Worm (Caenorhabditis elegans) whole organism, young adult: ENCODE results near the gene acdh-12.

ENCODE experiments used
- B0019.2 ChIP-seq: fragments of 200-800 bp; sonication (Bioruptor generic); conservative IDR thresholded peaks from 2 replicates; pipeline ENCODE4 v1.3.6; 2022; ENCODE audit warnings: missing genetic modification reagents, missing genetic modification characterization, missing compliant biosample characterization
- B0035.1 ChIP-seq: sonication (generic microtip); optimal IDR thresholded peaks from 2 replicates; lab custom pipeline; 2016; ENCODE audit warnings: missing genetic modification characterization, mild to moderate bottlenecking, missing compliant biosample characterization, missing genotype, missing genetic modification reagents
- F22D6.2 ChIP-seq: sonication (generic microtip); optimal IDR thresholded peaks from 2 replicates; lab custom pipeline; 2016; ENCODE audit warnings: mild to moderate bottlenecking, missing genetic modification characterization, missing compliant biosample characterization
- F23B12.7 ChIP-seq: sonication (generic microtip); optimal IDR thresholded peaks from 2 replicates; lab custom pipeline; 2017; ENCODE audit warnings: missing genetic modification characterization, mild to moderate bottlenecking, missing compliant biosample characterization, antibody characterized with exemption, moderate library complexity; ENCODE audit not compliant: insufficient read depth
- F55B11.4 ChIP-seq: sonication (generic microtip); optimal IDR thresholded peaks from 2 replicates; lab custom pipeline; 2016; ENCODE audit warnings: missing compliant biosample characterization, missing genetic modification characterization, borderline replicate concordance; ENCODE audit not compliant: insufficient read depth
- F57A8.1 ChIP-seq: fragments of 200-800 bp; sonication (Bioruptor generic); optimal IDR thresholded peaks from 2 replicates; lab custom pipeline; 2018; ENCODE audit warnings: mild to moderate bottlenecking, missing genetic modification characterization, moderate library complexity, missing compliant biosample characterization
- F57C9.4 ChIP-seq: sonication (generic microtip); optimal IDR thresholded peaks from 2 replicates; lab custom pipeline; 2017; ENCODE audit warnings: mild to moderate bottlenecking, missing genetic modification characterization, missing compliant biosample characterization
- ama-1 ChIP-seq, 3 experiments: fragments of 150-350 bp in 1 of 3; sonication (generic microtip) in 2 of 3; optimal IDR thresholded peaks; 2 replicates each; lab custom pipeline; 2014 to 2018; ENCODE audit warnings: missing biosample characterization in 2 of 3, missing genetic modification characterization in 2 of 3, missing genetic modification reagents in 2 of 3
- aptf-2 ChIP-seq: fragments of 200-800 bp; sonication (Bioruptor generic); conservative IDR thresholded peaks from 2 replicates; pipeline ENCODE4 v1.3.6; 2022; ENCODE audit warnings: missing genetic modification reagents, missing genetic modification characterization, missing compliant biosample characterization
- atf-7 ChIP-seq: sonication (generic microtip); optimal IDR thresholded peaks from 2 replicates; lab custom pipeline; 2017; ENCODE audit warnings: mild to moderate bottlenecking, missing genetic modification characterization, missing compliant biosample characterization
- bed-1 ChIP-seq: fragments of 200-800 bp; sonication (Bioruptor generic); IDR thresholded peaks from 2 replicates; pipeline ENCODE4 v1.3.6; 2022; ENCODE audit warnings: missing genetic modification reagents, missing genetic modification characterization, missing compliant biosample characterization
- chd-7 ChIP-seq: sonication (generic microtip); optimal IDR thresholded peaks from 2 replicates; lab custom pipeline; 2016; ENCODE audit warnings: mild to moderate bottlenecking, missing genetic modification characterization, moderate library complexity, missing compliant biosample characterization
- die-1 ChIP-seq: sonication (generic microtip); optimal IDR thresholded peaks from 2 replicates; lab custom pipeline; 2016; ENCODE audit warnings: missing genotype, mild to moderate bottlenecking, missing genetic modification characterization, missing compliant biosample characterization
- dox-1 ChIP-seq: fragments of 200-800 bp; sonication (Bioruptor generic); IDR thresholded peaks from 2 replicates; pipeline ENCODE4 v1.3.6; 2022; ENCODE audit warnings: missing genetic modification reagents, missing genetic modification characterization, missing compliant biosample characterization
- egrh-3 ChIP-seq: fragments of 200-800 bp; sonication (Bioruptor generic); IDR thresholded peaks from 2 replicates; pipeline ENCODE4 v1.3.6; 2022; ENCODE audit warnings: missing genetic modification reagents, missing genetic modification characterization, missing compliant biosample characterization
- fkh-3 ChIP-seq: sonication (generic microtip); optimal IDR thresholded peaks from 2 replicates; lab custom pipeline; 2016; ENCODE audit warnings: mild to moderate bottlenecking, missing genetic modification characterization, missing compliant biosample characterization
- gei-17 ChIP-seq: fragments of 200-800 bp; sonication (Bioruptor generic); optimal IDR thresholded peaks from 2 replicates; lab custom pipeline; 2018; ENCODE audit warnings: mild to moderate bottlenecking, missing genetic modification characterization, missing compliant biosample characterization
- hlh-26 ChIP-seq: fragments of 200-800 bp; sonication (Bioruptor generic); conservative IDR thresholded peaks from 2 replicates; pipeline ENCODE4 v1.3.6; 2022; ENCODE audit warnings: missing genetic modification reagents, missing genetic modification characterization, missing compliant biosample characterization
- hmg-20 ChIP-seq: fragments of 200-800 bp; sonication (Bioruptor generic); IDR thresholded peaks from 2 replicates; pipeline ENCODE4 v1.3.6; 2022; ENCODE audit warnings: missing genetic modification reagents, missing genetic modification characterization, missing compliant biosample characterization
- lin-26 ChIP-seq: fragments of 200-800 bp; sonication (Bioruptor generic); IDR thresholded peaks from 2 replicates; pipeline ENCODE4 v1.3.6; 2022; ENCODE audit warnings: missing genetic modification reagents, missing genetic modification characterization, missing compliant biosample characterization
- lir-1 ChIP-seq: fragments of 200-800 bp; sonication (Bioruptor generic); conservative IDR thresholded peaks from 2 replicates; pipeline ENCODE4 v1.3.6; 2022; ENCODE audit warnings: missing genetic modification reagents, missing genetic modification characterization, missing compliant biosample characterization
- lsy-27 ChIP-seq: sonication (generic microtip); optimal IDR thresholded peaks from 2 replicates; lab custom pipeline; 2017; ENCODE audit warnings: missing genetic modification characterization, mild to moderate bottlenecking, missing compliant biosample characterization, antibody characterized with exemption, missing genotype, borderline replicate concordance; ENCODE audit not compliant: insufficient read depth
- madf-10 ChIP-seq: sonication (generic microtip); optimal IDR thresholded peaks from 2 replicates; lab custom pipeline; 2016; ENCODE audit warnings: mild to moderate bottlenecking, missing genetic modification characterization, missing compliant biosample characterization
- madf-3 ChIP-seq: fragments of 200-800 bp; sonication (Bioruptor generic); IDR thresholded peaks from 2 replicates; pipeline ENCODE4 v1.3.6; 2022; ENCODE audit warnings: missing genetic modification reagents, missing genetic modification characterization, missing compliant biosample characterization
- madf-6 ChIP-seq: fragments of 200-800 bp; sonication (Bioruptor generic); IDR thresholded peaks from 2 replicates; pipeline ENCODE4 v1.3.6; 2022; ENCODE audit warnings: missing genetic modification reagents, missing genetic modification characterization, missing compliant biosample characterization
- madf-8 ChIP-seq: fragments of 200-800 bp; sonication (Bioruptor generic); conservative IDR thresholded peaks from 2 replicates; pipeline ENCODE4 v1.3.6; 2022; ENCODE audit warnings: missing genetic modification reagents, missing genetic modification characterization, missing compliant biosample characterization
- mxl-1 ChIP-seq: sonication (generic microtip); optimal IDR thresholded peaks from 2 replicates; lab custom pipeline; 2016; ENCODE audit warnings: missing genetic modification characterization, missing compliant biosample characterization
- nfya-1 ChIP-seq: sonication (generic microtip); optimal IDR thresholded peaks from 2 replicates; lab custom pipeline; 2017; ENCODE audit warnings: antibody characterized with exemption, missing compliant biosample characterization, missing genetic modification characterization, borderline replicate concordance; ENCODE audit not compliant: insufficient read depth
- nfya-2 ChIP-seq: fragments of 200-800 bp; sonication (Bioruptor generic); IDR thresholded peaks from 2 replicates; pipeline ENCODE4 v1.3.6; 2022; ENCODE audit warnings: missing genetic modification reagents, missing genetic modification characterization, missing compliant biosample characterization
- nhr-179 ChIP-seq: sonication (generic microtip); optimal IDR thresholded peaks from 2 replicates; lab custom pipeline; 2016; ENCODE audit warnings: mild to moderate bottlenecking, missing genetic modification characterization, missing compliant biosample characterization
- nhr-27 ChIP-seq: fragments of 200-800 bp; sonication (Bioruptor generic); optimal IDR thresholded peaks from 2 replicates; lab custom pipeline; 2018; ENCODE audit warnings: mild to moderate bottlenecking, missing genetic modification characterization, moderate library complexity, missing compliant biosample characterization
- rpc-1 ChIP-seq, 2 experiments: fragments of 150-350 bp in 1 of 2; sonication (generic microtip) in 1 of 2; optimal IDR thresholded peaks; 2 replicates each; lab custom pipeline; 2014 to 2018; ENCODE audit warnings: missing biosample characterization in 1 of 2, missing genetic modification characterization in 1 of 2, missing genetic modification reagents in 1 of 2, missing genotype in 1 of 2
- sdz-38 ChIP-seq: sonication (generic microtip); optimal IDR thresholded peaks from 2 replicates; lab custom pipeline; 2016; ENCODE audit warnings: missing genotype, missing genetic modification characterization, missing compliant biosample characterization
- snpc-3.4 ChIP-seq: sonication (generic microtip); optimal IDR thresholded peaks from 2 replicates; lab custom pipeline; 2017; ENCODE audit warnings: missing genetic modification characterization, mild to moderate bottlenecking, missing compliant biosample characterization, antibody characterized with exemption, moderate library complexity, missing genotype, missing genetic modification reagents
- tlf-1 ChIP-seq: fragments of 200-800 bp; sonication (Bioruptor generic); optimal IDR thresholded peaks from 2 replicates; lab custom pipeline; 2018; ENCODE audit warnings: mild to moderate bottlenecking, missing genetic modification characterization, missing compliant biosample characterization
- xnd-1 ChIP-seq: sonication (generic microtip); optimal IDR thresholded peaks from 2 replicates; lab custom pipeline; 2016; ENCODE audit warnings: missing genotype, missing genetic modification reagents, missing genetic modification characterization, missing compliant biosample characterization
- ztf-22 ChIP-seq: fragments of 200-800 bp; sonication (Bioruptor generic); optimal IDR thresholded peaks from 2 replicates; lab custom pipeline; 2018; ENCODE audit warnings: mild to moderate bottlenecking, missing genetic modification characterization, moderate library complexity, missing compliant biosample characterization
- ztf-25 ChIP-seq: fragments of 200-800 bp; sonication (Bioruptor generic); IDR thresholded peaks from 2 replicates; pipeline ENCODE4 v1.3.6; 2022; ENCODE audit warnings: missing genetic modification reagents, missing genetic modification characterization, missing compliant biosample characterization
- ztf-6 ChIP-seq: fragments of 200-800 bp; sonication (Bioruptor generic); IDR thresholded peaks from 2 replicates; pipeline ENCODE4 v1.3.6; 2022; ENCODE audit warnings: missing genetic modification reagents, missing genetic modification characterization, missing compliant biosample characterization

acdh-12 gene

ce11 chrII:7151969-7152631, 43.3 kb downstream of the acdh-12 start, which contains the start of gene fust-1 (continued):
- peak; percentile 88 for TF ChIP-seq lir-1 (GFP tag; lab: Robert Waterston, UW)
- peak; percentile 69 for TF ChIP-seq B0019.2
- no peak for TF ChIP-seq F57A8.1
- peak; percentile 82 for TF ChIP-seq xnd-1 (tag; lab: Kevin White, UChicago)
- TF ChIP-seq ztf-6 (GFP tag; lab: Robert Waterston, UW) = peak; percentile 77; the same call in 1 of the 2 replicates
- TF ChIP-seq F23B12.7 (tag; lab: Kevin White, UChicago) = peak; percentile 87
- no peak for TF ChIP-seq nhr-27 (tag; lab: Kevin White, UChicago)
- no peak for TF ChIP-seq fkh-3 (tag; lab: Kevin White, UChicago)
- no peak for TF ChIP-seq lsy-27 (tag; lab: Kevin White, UChicago)
- no peak for TF ChIP-seq ama-1 (optimal IDR thresholded peaks at IDR 0.05; lab: Kevin White, UChicago)
- peak in 1 of 2 experiments; percentile 15 for TF ChIP-seq ama-1 (GFP tag; optimal IDR thresholded peaks at IDR 0.05; lab: Kevin White, UChicago)
- no peak for TF ChIP-seq sdz-38 (tag; lab: Kevin White, UChicago)
- peak; percentile 95 for TF ChIP-seq madf-3 (GFP tag; lab: Robert Waterston, UW)
- peak; percentile 92 for TF ChIP-seq hmg-20
- peak; percentile 95 for TF ChIP-seq snpc-3.4
- TF ChIP-seq nhr-179 (tag; lab: Kevin White, UChicago) = no peak
- peak; percentile 73 for TF ChIP-seq ztf-22 (GFP tag; lab: Kevin White, UChicago)
- no peak for TF ChIP-seq ztf-25
- peak; percentile 80 for TF ChIP-seq chd-7 (tag; lab: Kevin White, UChicago)
- TF ChIP-seq nfya-1 (tag; lab: Kevin White, UChicago) = no peak
- TF ChIP-seq rpc-1 (optimal IDR thresholded peaks at IDR 0.05; lab: Kevin White, UChicago) = no peak
- TF ChIP-seq rpc-1 (tag; optimal IDR thresholded peaks at IDR 0.05; lab: Kevin White, UChicago) = no peak
- no peak for TF ChIP-seq bed-1 (GFP tag; lab: Robert Waterston, UW)
- TF ChIP-seq tlf-1 = peak; percentile 95
- peak; percentile 14 for TF ChIP-seq die-1 (tag; lab: Kevin White, UChicago)
- TF ChIP-seq F22D6.2 = peak; percentile 77
- peak; percentile 84 for TF ChIP-seq atf-7 (tag; lab: Kevin White, UChicago)
- no peak for TF ChIP-seq mxl-1 (tag; lab: Kevin White, UChicago)
- TF ChIP-seq aptf-2 (GFP tag; lab: Robert Waterston, UW) = no peak
- peak; percentile 98 for TF ChIP-seq dox-1 (GFP tag; lab: Robert Waterston, UW)
- TF ChIP-seq F57C9.4 (tag; lab: Kevin White, UChicago) = no peak
- TF ChIP-seq nfya-2 (GFP tag; lab: Robert Waterston, UW) = no peak
- TF ChIP-seq madf-10 (tag; lab: Kevin White, UChicago) = peak; percentile 54
- TF ChIP-seq F55B11.4 = no peak
- no peak; the same call in 1 of the 2 replicates for TF ChIP-seq egrh-3 (GFP tag; lab: Robert Waterston, UW)
- TF ChIP-seq hlh-26 = no peak
- peak; percentile 95 for TF ChIP-seq madf-6
- TF ChIP-seq gei-17 (GFP tag; lab: Kevin White, UChicago) = peak; percentile 79
- TF ChIP-seq lin-26 (GFP tag; lab: Robert Waterston, UW) = peak; percentile 44; the same call in 1 of the 2 replicates
- TF ChIP-seq madf-8 = peak; percentile 86
- TF ChIP-seq B0035.1 (tag; lab: Kevin White, UChicago) = peak; percentile 42
